Fruit fly (Drosophila melanogaster) S2 (cell line): ENCODE data around the gene for.

ENCODE experiments used
- CG8478 ChIP-seq: fragments of >200 bp; optimal IDR thresholded peaks from 2 replicates; lab custom pipeline; 2018
- CTCF ChIP-seq, 2 experiments: fragments of >200 bp; optimal IDR thresholded peaks; 2 replicates each; lab custom pipeline; 2018

The for gene

dm6 chr2L:3618818-3619362 is 37.9 kb downstream of the for start, which contains the start of gene Ugt36A1:
TSS of gene Ugt36A1 (plus strand) at chr2L:3619097.
- no peak for TF ChIP-seq CG8478
- peak; percentile 89 to 91 for TF ChIP-seq CTCF (optimal IDR thresholded peaks at IDR 0.05; lab: Kevin White, UChicago)

DNA sequence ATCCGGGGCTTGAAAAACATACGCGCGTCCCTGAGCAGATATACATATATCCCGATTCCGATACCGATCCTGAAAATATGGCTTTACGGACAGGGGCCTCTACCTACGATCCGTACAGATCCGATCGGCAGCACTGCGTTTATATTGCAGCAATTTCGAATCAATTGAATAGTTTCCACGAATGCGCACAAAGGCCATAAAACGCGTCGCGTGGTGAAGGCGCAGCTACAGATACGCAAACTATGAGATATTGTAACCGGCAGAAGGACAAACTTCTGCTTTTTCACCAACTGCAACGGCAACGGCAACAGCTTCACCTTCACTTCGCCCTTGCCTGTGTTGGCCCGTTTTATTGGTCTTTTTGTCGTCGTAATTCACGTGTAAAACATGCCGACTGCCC is 41.6 kb downstream of the for start:
- TF ChIP-seq CG8478, result no peak
- TF ChIP-seq CTCF (optimal IDR thresholded peaks at IDR 0.05; lab: Kevin White, UChicago), result no peak

DNA sequence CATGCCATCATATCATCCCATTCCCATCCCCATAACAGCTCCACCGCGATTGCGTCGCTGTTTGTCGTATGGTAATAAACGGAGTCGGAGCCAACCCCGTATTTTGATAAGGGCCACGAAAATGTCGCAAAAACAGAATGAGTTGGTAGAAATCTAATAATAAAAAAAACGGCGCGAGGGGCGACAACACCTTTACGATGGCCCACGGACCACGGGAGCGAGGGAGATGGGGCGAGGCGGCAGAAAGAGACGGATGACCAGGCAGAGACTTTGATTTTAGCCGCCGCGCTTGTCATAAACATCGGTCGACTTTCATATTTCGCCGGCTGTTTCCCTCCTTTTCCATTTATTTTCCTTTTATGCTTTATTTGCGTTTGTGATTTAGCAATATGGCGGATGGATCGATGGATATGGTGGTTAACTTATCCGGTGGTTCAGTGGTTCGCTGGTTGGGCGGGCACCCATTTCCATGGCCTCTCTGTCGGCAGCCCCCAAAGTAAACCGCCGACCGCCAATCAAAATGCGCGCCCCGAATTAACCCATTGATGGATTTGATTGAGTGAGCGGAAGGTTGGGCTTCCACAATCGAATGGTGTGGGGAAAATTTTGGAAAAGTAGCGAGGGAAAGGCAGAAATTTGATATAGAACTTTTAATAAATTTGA is 44.9 kb downstream of the for start:
- TF ChIP-seq CTCF (optimal IDR thresholded peaks at IDR 0.05; lab: Kevin White, UChicago) (no peak), CG8478 (no peak)

DNA sequence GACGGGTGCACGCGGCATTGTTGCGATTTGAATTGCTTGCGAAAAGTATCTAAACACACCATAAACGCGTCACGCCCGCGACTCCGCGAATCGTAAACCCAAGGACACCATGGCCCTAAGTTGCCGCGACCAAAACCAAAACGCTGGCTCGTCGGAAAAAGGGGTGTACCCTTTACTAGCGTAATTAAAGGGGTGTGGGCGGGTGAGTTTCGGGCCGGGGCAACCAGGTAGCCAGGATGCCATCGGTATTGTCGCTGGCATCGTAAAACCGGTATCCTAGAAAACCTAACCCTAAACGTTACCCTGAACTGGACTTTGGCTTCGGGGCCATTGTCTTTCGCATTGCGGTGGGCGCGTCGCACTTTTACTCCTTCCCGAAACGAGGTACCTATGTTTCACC is 46.1 kb downstream of the for start:
- no peak for TF ChIP-seq CG8478
- TF ChIP-seq CTCF (optimal IDR thresholded peaks at IDR 0.05; lab: Kevin White, UChicago), result no peak

- TF ChIP-seq CG8478, result no peak
- no peak for TF ChIP-seq CTCF (optimal IDR thresholded peaks at IDR 0.05; lab: Kevin White, UChicago)
Observed at dm6 chr2L:3608781-3609180, 48.0 kb downstream of the for start.

- TF ChIP-seq CG8478 (no peak), CTCF (optimal IDR thresholded peaks at IDR 0.05; lab: Kevin White, UChicago) (peak in 1 of 2 experiments; percentile 49)
Observed at dm6 chr2L:3606462-3607270, 50.1 kb downstream of the for start, which contains the start of gene odd. TSS of gene odd (minus strand) at chr2L:3606756.

dm6 chr2L:3605673-3606072 is 51.1 kb downstream of the for start:
- no peak for TF ChIP-seq CTCF (optimal IDR thresholded peaks at IDR 0.05; lab: Kevin White, UChicago)
- no peak for TF ChIP-seq CG8478

dm6 chr2L:3603553-3603952 is 53.2 kb downstream of the for start:
- no peak for TF ChIP-seq CTCF (optimal IDR thresholded peaks at IDR 0.05; lab: Kevin White, UChicago)
- no peak for TF ChIP-seq CG8478

dm6 chr2L:3602589-3602988 is 54.2 kb downstream of the for start:
- TF ChIP-seq CG8478, result no peak
- TF ChIP-seq CTCF (optimal IDR thresholded peaks at IDR 0.05; lab: Kevin White, UChicago), result no peak

- TF ChIP-seq CTCF (optimal IDR thresholded peaks at IDR 0.05; lab: Kevin White, UChicago) (no peak), CG8478 (no peak)
Observed at dm6 chr2L:3600847-3601246, 55.9 kb downstream of the for start.

- no peak for TF ChIP-seq CTCF (optimal IDR thresholded peaks at IDR 0.05; lab: Kevin White, UChicago)
Observed at dm6 chr2L:3598485-3598884, 58.3 kb downstream of the for start.

DNA sequence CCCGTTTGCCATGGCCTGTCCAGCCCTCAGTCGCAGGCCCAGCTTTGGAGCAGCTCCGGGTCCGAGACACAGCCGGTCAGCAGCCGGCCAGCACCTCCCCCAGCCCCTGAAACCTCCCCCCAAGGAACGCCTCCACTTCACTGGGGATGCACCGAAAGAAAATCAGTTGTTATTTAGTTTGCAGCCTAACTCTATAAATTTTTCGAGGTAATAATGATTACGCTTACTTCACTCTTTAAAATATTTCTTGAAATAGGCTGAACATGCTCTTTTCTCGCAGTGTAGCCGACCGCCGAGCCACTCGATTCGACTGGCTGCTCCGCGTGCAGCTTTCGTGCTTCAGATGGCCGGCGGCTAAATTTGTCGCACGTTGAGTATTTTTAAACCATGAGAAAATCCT is 59.6 kb downstream of the for start:
- TF ChIP-seq CTCF (optimal IDR thresholded peaks at IDR 0.05; lab: Kevin White, UChicago) (no peak), CG8478 (no peak)

DNA sequence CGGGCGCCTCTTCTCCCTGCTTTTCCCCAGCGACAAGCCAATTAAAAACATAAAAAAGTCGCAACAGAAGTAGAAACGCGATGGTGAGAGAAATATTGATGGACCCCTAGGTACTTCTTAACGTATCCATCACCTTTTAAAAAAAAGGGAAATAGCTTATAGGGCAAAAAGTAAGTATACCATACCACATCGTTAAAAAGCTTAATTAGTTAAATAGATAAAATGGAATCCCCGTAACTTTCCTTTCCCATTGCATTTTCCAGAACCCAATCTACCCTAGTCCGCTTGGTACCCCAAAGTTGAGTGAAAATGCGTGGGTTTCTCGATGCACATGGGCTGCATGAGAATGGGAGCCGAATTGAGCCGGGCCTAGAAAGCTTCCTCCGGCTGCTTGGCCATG is 62.1 kb downstream of the for start:
- no peak for TF ChIP-seq CTCF (optimal IDR thresholded peaks at IDR 0.05; lab: Kevin White, UChicago)
- TF ChIP-seq CG8478, result no peak

- TF ChIP-seq CG8478 (no peak), CTCF (optimal IDR thresholded peaks at IDR 0.05; lab: Kevin White, UChicago) (no peak)
Observed at dm6 chr2L:3594000-3594399, 62.8 kb downstream of the for start.

dm6 chr2L:3590797-3591196 is 66.0 kb downstream of the for start:
- TF ChIP-seq CTCF (optimal IDR thresholded peaks at IDR 0.05; lab: Kevin White, UChicago), result no peak
- no peak for TF ChIP-seq CG8478

dm6 chr2L:3588841-3589240 is 67.9 kb downstream of the for start:
- no peak for TF ChIP-seq CG8478
- no peak for TF ChIP-seq CTCF (optimal IDR thresholded peaks at IDR 0.05; lab: Kevin White, UChicago)
